Worm (Caenorhabditis elegans): ENCODE results near the gene sptl-1.

sptl-1 gene

ce11 chrII:105327-105882 is 54.0 kb downstream of the sptl-1 start:
- TF ChIP-seq set-16 (GFP tag; IDR thresholded peaks at IDR 0.05) (peak; percentile 83), unc-62 (GFP tag; optimal IDR thresholded peaks at IDR 0.05 in 1 of 2) (peak in 1 of 2 experiments; percentile 93), unc-62 (tag; optimal IDR thresholded peaks at IDR 0.05) (no peak), arid-1 (GFP tag; conservative IDR thresholded peaks at IDR 0.05) (no peak), egl-43 (GFP tag; IDR thresholded peaks at IDR 0.05) (peak; percentile 56; the same call in 1 of the 2 replicates), ceh-20 (GFP tag; IDR thresholded peaks at IDR 0.05) (no peak)

DNA sequence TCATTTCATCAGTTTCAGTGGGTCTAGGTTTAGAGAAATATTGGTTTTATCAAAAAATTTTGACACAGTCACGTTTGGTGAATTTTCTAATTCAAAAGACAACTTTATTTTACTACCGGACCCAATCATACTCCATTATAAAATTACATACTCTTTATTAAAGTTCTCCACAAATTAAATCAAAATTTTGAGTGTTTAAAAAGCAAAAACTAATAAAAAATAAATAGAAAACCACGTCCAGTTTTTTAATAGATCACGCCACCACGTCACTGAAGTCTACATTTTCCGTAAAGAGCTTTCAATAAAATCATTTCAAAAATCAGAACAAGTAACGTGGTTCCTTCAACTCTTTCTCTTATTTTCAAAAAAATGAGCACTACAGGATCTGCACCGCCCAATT is 54.4 kb downstream of the sptl-1 start, which contains the start of gene txt-1:
Gene txt-1 (plus strand): TSS at position 301 of the 400 bp plus-strand sequence.
- TF ChIP-seq nhr-41 (GFP tag; IDR thresholded peaks at IDR 0.05) (no peak), skn-1 (tag; optimal IDR thresholded peaks at IDR 0.05) (no peak), daf-16 (GFP tag; optimal IDR thresholded peaks at IDR 0.05) (no peak), daf-16 (tag; optimal IDR thresholded peaks at IDR 0.05) (no peak), Y5F2A.4 (GFP tag; optimal IDR thresholded peaks at IDR 0.05) (no peak), nhr-6 (tag; optimal IDR thresholded peaks at IDR 0.05) (no peak), lin-38 (GFP tag; IDR thresholded peaks at IDR 0.05) (no peak), nhr-11 (tag; optimal IDR thresholded peaks at IDR 0.05) (no peak), dve-1 (tag; optimal IDR thresholded peaks at IDR 0.05; ENCODE audit: insufficient read depth) (no peak), T26A8.4 (GFP tag; IDR thresholded peaks at IDR 0.05) (no peak), arid-1 (GFP tag; conservative IDR thresholded peaks at IDR 0.05) (no peak), nhr-237 (tag; optimal IDR thresholded peaks at IDR 0.05) (no peak), dmd-9 (GFP tag; IDR thresholded peaks at IDR 0.05) (no peak), lin-13 (GFP tag; optimal IDR thresholded peaks at IDR 0.05) (no peak), ceh-32 (tag; optimal IDR thresholded peaks at IDR 0.05; ENCODE audit: poor library complexity) (no peak), dmd-8 (GFP tag; IDR thresholded peaks at IDR 0.05) (no peak), ZK337.2 (GFP tag; IDR thresholded peaks at IDR 0.05) (no peak), saeg-2 (GFP tag; IDR thresholded peaks at IDR 0.05) (no peak), unc-130 (GFP tag; optimal IDR thresholded peaks at IDR 0.05) (no peak), zip-11 (GFP tag; IDR thresholded peaks at IDR 0.05) (no peak)

All from whole organism, L4 larva.